Worm (Caenorhabditis elegans) whole organism, early embryonic: Measurements from ENCODE around the gene rga-3.

Source experiments
- ama-1 ChIP-seq: fragments of 150-350 bp; optimal IDR thresholded peaks from 2 replicates; lab custom pipeline; 2014
- ceh-13 ChIP-seq: fragments of 200-800 bp; sonication (Bioruptor generic); optimal IDR thresholded peaks from 2 replicates; lab custom pipeline; 2018; ENCODE audit warnings: mild to moderate bottlenecking, missing genetic modification characterization, missing compliant biosample characterization
- ceh-36 ChIP-seq: sonication (generic microtip); optimal IDR thresholded peaks from 2 replicates; lab custom pipeline; 2016; ENCODE audit warnings: missing genetic modification characterization, inconsistent platforms, missing compliant biosample characterization
- hmg-4 ChIP-seq: fragments of 200-800 bp; sonication (Bioruptor generic); optimal IDR thresholded peaks from 2 replicates; lab custom pipeline; 2018; ENCODE audit warnings: mild to moderate bottlenecking, missing genetic modification characterization, missing compliant biosample characterization
- scrt-1 ChIP-seq: fragments of 200-800 bp; sonication (Bioruptor generic); IDR thresholded peaks from 2 replicates; pipeline ENCODE4 v1.3.6; 2022; ENCODE audit warnings: missing genetic modification characterization, missing compliant biosample characterization
- sea-1 ChIP-seq: fragments of 200-800 bp; sonication (Bioruptor generic); conservative IDR thresholded peaks from 2 replicates; pipeline ENCODE4 v1.3.6; 2022; ENCODE audit warnings: missing genetic modification characterization, missing compliant biosample characterization
- tbx-11 ChIP-seq: fragments of 200-800 bp; sonication (Bioruptor generic); IDR thresholded peaks from 2 replicates; pipeline ENCODE4 v1.3.6; 2022; ENCODE audit warnings: missing genetic modification characterization, missing compliant biosample characterization
- tbx-37 ChIP-seq: fragments of 200-800 bp; sonication (Bioruptor generic); conservative IDR thresholded peaks from 2 replicates; pipeline ENCODE4 v1.3.6; 2022; ENCODE audit warnings: missing genetic modification reagents, missing genetic modification characterization, missing compliant biosample characterization

- no peak for TF ChIP-seq sea-1 (GFP tag; lab: Robert Waterston, UW)
- no peak for TF ChIP-seq tbx-37 (GFP tag; lab: Robert Waterston, UW)
- TF ChIP-seq scrt-1 (GFP tag; lab: Robert Waterston, UW): no peak
- TF ChIP-seq ceh-36 (tag; lab: Kevin White, UChicago): no peak
- no peak for TF ChIP-seq tbx-11 (GFP tag; lab: Robert Waterston, UW)
- no peak for TF ChIP-seq ama-1
- TF ChIP-seq ceh-13: no peak
- TF ChIP-seq hmg-4 (GFP tag; lab: Kevin White, UChicago): no peak
Observed at ce11 chrV:5747519-5747918, 29.8 kb downstream of the rga-3 start, which contains the start of gene acds-10.
